Fruit fly (Drosophila melanogaster) whole organism, prepupa: ENCODE measurements around the gene Nelf-E.

Experiments used
- CG31627 ChIP-seq: fragments of 200-800 bp; sonication (Bioruptor generic); optimal IDR thresholded peaks from 3 replicates; lab custom pipeline; 2016; ENCODE audit warnings: missing biosample characterization, missing genetic modification characterization
- CG6792 ChIP-seq: fragments of 200-800 bp; sonication (Bioruptor generic); optimal IDR thresholded peaks from 3 replicates; lab custom pipeline; 2016; ENCODE audit warnings: missing biosample characterization, missing genetic modification characterization
- CG9139 ChIP-seq: fragments of 200-800 bp; sonication (Bioruptor generic); optimal IDR thresholded peaks from 3 replicates; lab custom pipeline; 2017; ENCODE audit warnings: missing biosample characterization, mild to moderate bottlenecking, missing genetic modification characterization
- Ets96B ChIP-seq: fragments of 200-800 bp; optimal IDR thresholded peaks from 2 replicates; lab custom pipeline; 2019; ENCODE audit warnings: missing biosample characterization, mild to moderate bottlenecking, missing genetic modification characterization, moderate library complexity
- Gug ChIP-seq: fragments of 200-800 bp; sonication (Bioruptor generic); IDR thresholded peaks from 2 replicates; pipeline ENCODE4 v1.3.6; 2022; ENCODE audit warnings: missing biosample characterization, missing genetic modification characterization
- dac ChIP-seq: fragments of 200-800 bp; sonication (Bioruptor generic); optimal IDR thresholded peaks from 2 replicates; lab custom pipeline; 2017; ENCODE audit warnings: missing biosample characterization, mild to moderate bottlenecking, missing genetic modification characterization
- fd85E ChIP-seq: fragments of 200-800 bp; sonication (Bioruptor generic); optimal IDR thresholded peaks from 3 replicates; lab custom pipeline; 2016; ENCODE audit warnings: missing biosample characterization, missing genetic modification characterization
- lz ChIP-seq: fragments of 200-800 bp; sonication (Bioruptor generic); optimal IDR thresholded peaks from 3 replicates; lab custom pipeline; 2016; ENCODE audit warnings: missing biosample characterization, missing genetic modification characterization
- salr ChIP-seq, 2 experiments: fragments of 200-800 bp; sonication (Bioruptor generic); optimal IDR thresholded peaks; 3 replicates each; lab custom pipeline; 2016 to 2018; ENCODE audit warnings: missing biosample characterization in 2 of 2, missing genetic modification characterization in 2 of 2, mild to moderate bottlenecking in 1 of 2
- spab ChIP-seq: fragments of 200-800 bp; sonication (Bioruptor generic); optimal IDR thresholded peaks from 2 replicates; lab custom pipeline; 2017; ENCODE audit warnings: missing biosample characterization, mild to moderate bottlenecking, missing genetic modification characterization, missing genetic modification reagents

- TF ChIP-seq lz (GFP tag; lab: Kevin White, UChicago) (no peak), CG31627 (GFP tag; lab: Kevin White, UChicago) (no peak), Gug (no peak), CG9139 (GFP tag; lab: Kevin White, UChicago) (no peak), salr (GFP tag; optimal IDR thresholded peaks at IDR 0.05; lab: Kevin White, UChicago) (no peak), spab (GFP tag; lab: Kevin White, UChicago) (no peak), dac (GFP tag; lab: Kevin White, UChicago) (no peak), fd85E (no peak), CG6792 (GFP tag; lab: Kevin White, UChicago) (no peak), Ets96B (tag; lab: Kevin White, UChicago) (no peak)
These were observed 40.8 kb downstream of the Nelf-E start for dm6 chr3L:8559754-8560328.
